Fruit fly (Drosophila melanogaster): Measurements from ENCODE around the gene CG14075.

DNA sequence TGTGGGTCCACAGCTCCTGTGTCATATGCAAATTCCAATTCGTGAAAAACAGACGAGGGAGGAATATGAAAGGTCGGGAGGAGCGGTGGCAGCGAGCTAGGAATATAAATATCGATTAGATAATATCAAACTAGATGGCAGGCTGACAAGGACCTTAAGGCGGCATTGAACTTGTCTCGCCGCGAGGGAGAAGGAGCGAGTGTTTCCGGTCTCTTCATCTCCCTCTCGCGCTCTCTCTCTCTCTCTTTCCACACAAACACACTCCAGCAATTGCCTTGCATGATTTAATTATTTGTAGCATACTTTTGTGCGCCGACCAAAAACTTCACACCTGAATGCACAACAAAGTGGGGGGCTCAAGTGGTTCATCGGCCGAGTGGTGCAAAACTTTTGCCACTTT lies 37.8 kb upstream of the CG14075 start:
- TF ChIP-seq EcR (GFP tag; optimal IDR thresholded peaks at IDR 0.05) (no peak), gl (tag; optimal IDR thresholded peaks at IDR 0.05) (no peak), CG10348 (GFP tag; IDR thresholded peaks at IDR 0.05) (no peak)

All from whole organism, pupa.